Fruit fly (Drosophila melanogaster): Measurements from ENCODE around the gene CG43732.
A peak's percentile ranks its signal among the peaks of the same experiment; 100 is the strongest.

Gene CG43732

DNA sequence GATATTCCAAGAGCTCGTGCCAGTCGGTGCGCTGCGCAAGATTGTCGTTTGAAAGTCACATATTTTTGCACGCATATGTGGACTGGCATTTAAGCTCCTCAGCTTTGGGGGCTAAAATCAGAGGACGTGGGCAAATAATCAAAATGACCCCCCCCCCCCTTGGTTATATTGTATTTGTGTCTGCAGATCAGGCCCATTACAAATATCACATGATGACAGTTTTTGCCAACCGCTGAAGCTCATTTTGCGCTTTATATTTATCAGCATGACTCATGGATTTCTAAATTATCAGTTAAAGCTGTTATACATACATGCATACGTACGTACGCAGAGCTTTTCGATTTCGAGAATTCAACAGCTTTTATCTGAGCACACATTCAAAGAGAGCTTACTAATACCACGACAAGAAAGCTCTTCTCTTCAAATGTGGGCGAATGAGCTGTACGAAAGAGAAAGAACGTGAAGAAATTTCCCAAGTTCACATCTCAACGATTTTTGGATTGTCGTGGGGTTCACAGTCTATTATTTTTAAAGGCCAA, 33.2 kb upstream of the CG43732 start (continued):
- TF ChIP-seq CG11695 (GFP tag; IDR thresholded peaks at IDR 0.05) (no peak), CG7839 (tag; optimal IDR thresholded peaks at IDR 0.05) (no peak), CG17802 (tag; optimal IDR thresholded peaks at IDR 0.05) (no peak), CG9215 (GFP tag; IDR thresholded peaks at IDR 0.05) (no peak), CG9797 (GFP tag; optimal IDR thresholded peaks at IDR 0.05) (no peak), br (optimal IDR thresholded peaks at IDR 0.05) (no peak), CG15011 (GFP tag; optimal IDR thresholded peaks at IDR 0.05) (no peak), vvl (GFP tag; IDR thresholded peaks at IDR 0.05) (peak; percentile 21; the same call in 1 of the 2 replicates), CG9437 (GFP tag; optimal IDR thresholded peaks at IDR 0.05) (no peak), CG34376 (GFP tag; optimal IDR thresholded peaks at IDR 0.05) (peak; percentile 93), Sry-β (GFP tag; optimal IDR thresholded peaks at IDR 0.05) (no peak), Six4 (GFP tag; optimal IDR thresholded peaks at IDR 0.05) (no peak), CG4328 (GFP tag; optimal IDR thresholded peaks at IDR 0.05) (no peak), ash1 (GFP tag; optimal IDR thresholded peaks at IDR 0.05) (no peak), CG4730 (GFP tag; IDR thresholded peaks at IDR 0.05) (no peak), ERR (GFP tag; optimal IDR thresholded peaks at IDR 0.05) (peak; percentile 68), HLH54F (GFP tag; optimal IDR thresholded peaks at IDR 0.05) (no peak), CG16815 (GFP tag; optimal IDR thresholded peaks at IDR 0.05) (no peak), toy (GFP tag; IDR thresholded peaks at IDR 0.05) (no peak), Hsf (GFP tag; optimal IDR thresholded peaks at IDR 0.05) (no peak), hb (GFP tag; IDR thresholded peaks at IDR 0.05; ENCODE audit: partially characterized antibody) (no peak), Kr (GFP tag; optimal IDR thresholded peaks at IDR 0.05) (no peak), row (GFP tag; IDR thresholded peaks at IDR 0.05) (no peak), knrl (GFP tag; IDR thresholded peaks at IDR 0.05; ENCODE audit: partially characterized antibody) (no peak), CG10654 (GFP tag; optimal IDR thresholded peaks at IDR 0.05) (no peak), CG18764 (GFP tag; optimal IDR thresholded peaks at IDR 0.05) (no peak), ind (GFP tag; optimal IDR thresholded peaks at IDR 0.05) (no peak), gfzf (GFP tag; optimal IDR thresholded peaks at IDR 0.05) (no peak), CG10321 (GFP tag; IDR thresholded peaks at IDR 0.05) (no peak), CG43689 (GFP tag; IDR thresholded peaks at IDR 0.05) (no peak), CG12071 (GFP tag; optimal IDR thresholded peaks at IDR 0.05) (no peak), CG17912 (GFP tag; optimal IDR thresholded peaks at IDR 0.05) (no peak), Poxn (GFP tag; IDR thresholded peaks at IDR 0.05) (no peak), fd102C (GFP tag; optimal IDR thresholded peaks at IDR 0.05) (no peak), Dip2 (GFP tag; IDR thresholded peaks at IDR 0.05) (no peak), CG7987 (GFP tag; optimal IDR thresholded peaks at IDR 0.05) (peak; percentile 69), Taf1 (GFP tag; IDR thresholded peaks at IDR 0.05) (no peak), stc (GFP tag; IDR thresholded peaks at IDR 0.05) (no peak; the same call in 1 of the 2 replicates), eyg (GFP tag; optimal IDR thresholded peaks at IDR 0.05) (no peak), Hmr (GFP tag; optimal IDR thresholded peaks at IDR 0.05) (peak; percentile 43), Lpt (GFP tag; optimal IDR thresholded peaks at IDR 0.05) (no peak), CG12155 (GFP tag; optimal IDR thresholded peaks at IDR 0.05) (no peak), Ssrp (tag; optimal IDR thresholded peaks at IDR 0.05) (no peak), Camta (GFP tag; optimal IDR thresholded peaks at IDR 0.05) (no peak), Side (GFP tag; optimal IDR thresholded peaks at IDR 0.05) (no peak), ap (GFP tag; IDR thresholded peaks at IDR 0.05) (no peak), CG34224 (GFP tag; IDR thresholded peaks at IDR 0.05; ENCODE audit: partially characterized antibody) (no peak), HmgD (GFP tag; optimal IDR thresholded peaks at IDR 0.05) (no peak), ro (GFP tag; IDR thresholded peaks at IDR 0.05) (no peak), schlank (tag; optimal IDR thresholded peaks at IDR 0.05) (no peak), CG30403 (GFP tag; optimal IDR thresholded peaks at IDR 0.05) (no peak), CG18262 (tag; optimal IDR thresholded peaks at IDR 0.05) (no peak)
